Worm (Caenorhabditis elegans): ENCODE data around the gene dpy-18.

DNA sequence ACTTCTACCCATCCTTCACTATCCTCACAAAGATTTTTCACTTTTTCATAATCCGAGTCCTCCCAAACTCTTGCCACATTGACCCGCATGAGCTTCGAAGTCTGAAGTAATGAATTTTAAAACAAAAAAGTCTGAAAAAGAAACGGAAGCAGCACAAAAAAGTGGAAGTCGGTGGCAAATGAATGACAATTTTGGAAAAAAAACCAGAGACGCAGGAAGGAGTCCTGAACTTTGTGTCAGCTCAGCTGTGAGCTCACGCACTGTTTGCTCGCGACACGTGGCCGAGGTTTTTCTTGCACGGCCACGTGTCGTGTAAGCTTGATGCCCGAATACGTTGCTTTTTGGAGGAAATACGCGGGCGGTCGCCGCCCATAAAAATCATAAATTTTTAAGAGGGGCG is 31.4 kb downstream of the dpy-18 start, which contains the start of gene T28D6.7:
- TF ChIP-seq nhr-28 (tag; optimal IDR thresholded peaks at IDR 0.05), result no peak
- no peak for TF ChIP-seq C16A3.4 (tag; optimal IDR thresholded peaks at IDR 0.05)
- no peak for TF ChIP-seq swsn-7 (tag; optimal IDR thresholded peaks at IDR 0.05)
- no peak for TF ChIP-seq blmp-1 (tag; optimal IDR thresholded peaks at IDR 0.05)
- TF ChIP-seq elt-3 (tag; optimal IDR thresholded peaks at IDR 0.05), result no peak
- no peak for TF ChIP-seq egl-13 (tag; optimal IDR thresholded peaks at IDR 0.05)
- no peak for TF ChIP-seq nhr-84 (tag; optimal IDR thresholded peaks at IDR 0.05)
- TF ChIP-seq skn-1 (tag; optimal IDR thresholded peaks at IDR 0.05), result no peak

Measured in whole organism, L1 larva.